Worm (Caenorhabditis elegans): ENCODE data around the gene pax-1.

The pax-1 gene

DNA sequence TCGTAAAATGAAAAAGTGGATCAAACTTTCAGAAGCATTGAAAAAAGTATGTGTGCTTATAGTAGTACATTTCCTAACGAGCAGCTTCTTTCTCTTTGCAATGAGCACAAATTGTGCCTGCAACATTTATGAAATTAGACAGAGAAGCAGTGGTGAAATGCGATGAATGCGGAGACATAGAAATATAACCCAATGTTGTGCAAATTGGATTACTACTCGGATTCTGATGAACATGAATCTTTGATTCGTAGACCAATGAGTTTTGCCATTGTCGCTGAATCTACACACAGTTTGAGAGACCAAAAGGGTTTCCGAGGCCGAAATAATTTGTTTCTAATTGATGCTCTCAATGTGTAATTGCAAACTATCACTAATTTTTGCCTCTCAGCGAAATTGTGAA is 29.2 kb downstream of the pax-1 start:
- no peak for TF ChIP-seq xnd-1 (tag; optimal IDR thresholded peaks at IDR 0.05)
- no peak for TF ChIP-seq lin-40 (tag; optimal IDR thresholded peaks at IDR 0.05)
- no peak for TF ChIP-seq C06A6.2 (GFP tag; conservative IDR thresholded peaks at IDR 0.05)
- no peak for TF ChIP-seq snpc-1.3 (tag; optimal IDR thresholded peaks at IDR 0.05; ENCODE audit: insufficient read depth)
- TF ChIP-seq madf-8 (GFP tag; conservative IDR thresholded peaks at IDR 0.05), result no peak
- no peak for TF ChIP-seq B0019.2 (GFP tag; conservative IDR thresholded peaks at IDR 0.05)
- TF ChIP-seq sptf-2 (GFP tag; optimal IDR thresholded peaks at IDR 0.05), result no peak
- TF ChIP-seq die-1 (tag; optimal IDR thresholded peaks at IDR 0.05), result no peak
- no peak for TF ChIP-seq B0336.3 (GFP tag; IDR thresholded peaks at IDR 0.05)
- TF ChIP-seq egl-44 (GFP tag; IDR thresholded peaks at IDR 0.05), result no peak
- TF ChIP-seq gei-17 (GFP tag; optimal IDR thresholded peaks at IDR 0.05), result no peak

DNA sequence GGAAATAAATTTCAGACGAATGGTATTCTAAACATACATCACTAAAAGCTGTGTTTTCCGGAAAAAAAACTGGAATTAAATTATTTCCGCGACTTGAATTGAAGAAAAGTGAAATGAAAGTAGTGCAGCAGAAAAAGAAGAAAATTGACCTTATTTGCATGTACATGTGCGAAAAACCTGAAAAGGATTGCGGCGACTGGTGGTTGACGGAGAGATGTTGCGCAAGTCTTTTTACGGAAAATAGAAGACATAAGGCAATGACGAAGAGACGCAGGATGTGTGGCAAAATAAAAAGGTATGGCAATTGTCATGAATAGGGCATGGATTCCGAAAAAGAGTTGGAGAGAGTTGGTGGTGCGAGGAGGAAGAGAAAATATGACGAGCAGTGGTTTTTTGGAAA is 30.2 kb downstream of the pax-1 start:
- TF ChIP-seq lin-35 (GFP tag; optimal IDR thresholded peaks at IDR 0.05) (no peak), F23B12.7 (tag; optimal IDR thresholded peaks at IDR 0.05; ENCODE audit: insufficient read depth) (no peak), F37B4.10 (GFP tag; IDR thresholded peaks at IDR 0.05) (no peak), D2030.7 (GFP tag; IDR thresholded peaks at IDR 0.05) (no peak), tlf-1 (GFP tag; optimal IDR thresholded peaks at IDR 0.05) (no peak), ets-4 (GFP tag; optimal IDR thresholded peaks at IDR 0.05) (no peak), sdz-38 (tag; optimal IDR thresholded peaks at IDR 0.05) (no peak), bed-1 (GFP tag; IDR thresholded peaks at IDR 0.05) (no peak), mel-28 (tag; optimal IDR thresholded peaks at IDR 0.05; ENCODE audit: borderline replicate concordance) (no peak), repo-1 (tag; optimal IDR thresholded peaks at IDR 0.05) (no peak), F39B2.1 (GFP tag; IDR thresholded peaks at IDR 0.05) (no peak), nfya-1 (tag; optimal IDR thresholded peaks at IDR 0.05; ENCODE audit: borderline replicate concordance, insufficient read depth) (no peak), F49E8.2 (tag; optimal IDR thresholded peaks at IDR 0.05; ENCODE audit: insufficient read depth) (no peak), rcor-1 (GFP tag; IDR thresholded peaks at IDR 0.05) (no peak), ceh-40 (GFP tag; IDR thresholded peaks at IDR 0.05) (no peak), ztf-28 (GFP tag; IDR thresholded peaks at IDR 0.05) (no peak), ceh-27 (GFP tag; optimal IDR thresholded peaks at IDR 0.05) (no peak), Y79H2A.3 (GFP tag; conservative IDR thresholded peaks at IDR 0.05) (no peak), dox-1 (GFP tag; IDR thresholded peaks at IDR 0.05) (no peak)

DNA sequence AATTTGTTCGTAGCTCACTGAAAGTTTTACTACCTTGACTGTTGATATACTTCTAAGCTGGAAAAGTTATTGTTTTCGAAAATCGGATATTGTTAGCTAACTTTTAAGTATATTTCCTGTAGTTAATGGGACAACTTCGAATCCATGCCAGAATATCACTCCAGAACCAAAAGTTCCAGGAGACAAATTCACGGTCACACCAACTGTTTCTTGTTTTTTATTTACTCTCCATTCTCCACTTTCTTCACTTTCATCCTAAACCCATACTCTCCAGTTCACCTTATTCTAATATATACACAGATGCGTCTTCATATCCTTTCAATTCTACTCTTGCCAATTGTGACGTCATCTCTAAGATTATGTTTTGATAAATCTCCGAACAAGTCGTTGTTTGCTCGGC is 34.3 kb downstream of the pax-1 start, which contains the start of gene C16D9.1:
Gene C16D9.1, plus strand, starts transcription at position 301 of the 400 bp plus-strand sequence.
- no peak for TF ChIP-seq F23B12.7 (tag; optimal IDR thresholded peaks at IDR 0.05; ENCODE audit: insufficient read depth)
- no peak for TF ChIP-seq zim-3 (tag; optimal IDR thresholded peaks at IDR 0.05)
- TF ChIP-seq tlf-1 (GFP tag; optimal IDR thresholded peaks at IDR 0.05), result no peak
- TF ChIP-seq nhr-120 (GFP tag; IDR thresholded peaks at IDR 0.05), result no peak
- no peak for TF ChIP-seq ztf-28 (GFP tag; IDR thresholded peaks at IDR 0.05)
- TF ChIP-seq lsl-1 (GFP tag; optimal IDR thresholded peaks at IDR 0.05), result no peak
- no peak for TF ChIP-seq bed-1 (GFP tag; IDR thresholded peaks at IDR 0.05)
- TF ChIP-seq dox-1 (GFP tag; IDR thresholded peaks at IDR 0.05), result no peak
- no peak for TF ChIP-seq ceh-79 (tag; optimal IDR thresholded peaks at IDR 0.05)
- no peak for TF ChIP-seq madf-8 (GFP tag; conservative IDR thresholded peaks at IDR 0.05)
- TF ChIP-seq T07F8.4 (tag; optimal IDR thresholded peaks at IDR 0.05), result no peak
- no peak for TF ChIP-seq snpc-3.4 (tag; optimal IDR thresholded peaks at IDR 0.05)
